Fruit fly (Drosophila melanogaster) whole organism, prepupa: ENCODE measurements around the gene ome.

Source experiments
- Blimp-1 ChIP-seq: fragments of 200-800 bp; sonication (Bioruptor generic); optimal IDR thresholded peaks from 3 replicates; lab custom pipeline; 2017; ENCODE audit warnings: missing biosample characterization, missing genetic modification characterization, mild to moderate bottlenecking, moderate library complexity, missing genetic modification reagents
- CG10631 ChIP-seq: fragments of 200-800 bp; sonication (Bioruptor generic); optimal IDR thresholded peaks from 2 replicates; lab custom pipeline; 2016; ENCODE audit warnings: missing biosample characterization, missing genetic modification characterization
- CG11762 ChIP-seq: fragments of 200-800 bp; sonication (Bioruptor generic); optimal IDR thresholded peaks from 3 replicates; lab custom pipeline; 2016; ENCODE audit warnings: missing biosample characterization, missing genetic modification characterization; ENCODE audit not compliant: insufficient read depth
- CG11902 ChIP-seq: fragments of 200-800 bp; sonication (Bioruptor generic); optimal IDR thresholded peaks from 3 replicates; lab custom pipeline; 2016; ENCODE audit warnings: missing biosample characterization, missing genetic modification characterization
- CG1621 ChIP-seq: fragments of 200-800 bp; sonication (Bioruptor generic); optimal IDR thresholded peaks from 3 replicates; lab custom pipeline; 2018; ENCODE audit warnings: missing biosample characterization, mild to moderate bottlenecking, missing genetic modification characterization
- CG3032 ChIP-seq: fragments of 200-800 bp; optimal IDR thresholded peaks from 2 replicates; lab custom pipeline; 2019; ENCODE audit warnings: missing biosample characterization, mild to moderate bottlenecking, missing genetic modification characterization, moderate library complexity
- CG31627 ChIP-seq: fragments of 200-800 bp; sonication (Bioruptor generic); optimal IDR thresholded peaks from 3 replicates; lab custom pipeline; 2016; ENCODE audit warnings: missing biosample characterization, missing genetic modification characterization
- CG32006 ChIP-seq: fragments of 200-800 bp; sonication (Bioruptor generic); optimal IDR thresholded peaks from 3 replicates; lab custom pipeline; 2017; ENCODE audit warnings: missing biosample characterization, mild to moderate bottlenecking, missing genetic modification characterization
- CG34406 ChIP-seq: fragments of 200-800 bp; sonication (Bioruptor generic); optimal IDR thresholded peaks from 3 replicates; lab custom pipeline; 2016; ENCODE audit warnings: missing biosample characterization, missing genetic modification characterization
- CG4318 ChIP-seq: fragments of 200-800 bp; sonication (Bioruptor generic); optimal IDR thresholded peaks from 3 replicates; lab custom pipeline; 2017; ENCODE audit warnings: missing biosample characterization, mild to moderate bottlenecking, missing genetic modification characterization
- CG6163 ChIP-seq: fragments of 200-800 bp; sonication (Bioruptor generic); IDR thresholded peaks from 3 replicates; pipeline ENCODE4 v1.3.6; 2022; ENCODE audit warnings: missing biosample characterization, missing genetic modification characterization
- CG6276 ChIP-seq: fragments of 200-800 bp; sonication (Bioruptor generic); optimal IDR thresholded peaks from 2 replicates; lab custom pipeline; 2017; ENCODE audit warnings: missing biosample characterization, mild to moderate bottlenecking, missing genetic modification characterization
- CG6792 ChIP-seq: fragments of 200-800 bp; sonication (Bioruptor generic); optimal IDR thresholded peaks from 3 replicates; lab custom pipeline; 2016; ENCODE audit warnings: missing biosample characterization, missing genetic modification characterization
- CG6854 ChIP-seq: fragments of 200-800 bp; sonication (Bioruptor generic); optimal IDR thresholded peaks from 2 replicates; lab custom pipeline; 2017; ENCODE audit warnings: missing biosample characterization, mild to moderate bottlenecking, missing genetic modification characterization
- CG7368 ChIP-seq: fragments of 200-800 bp; sonication (Bioruptor generic); optimal IDR thresholded peaks from 3 replicates; lab custom pipeline; 2016; ENCODE audit warnings: missing biosample characterization, missing genetic modification characterization
- CG8119 ChIP-seq: fragments of 200-800 bp; sonication (Bioruptor generic); IDR thresholded peaks from 3 replicates; pipeline ENCODE4 v1.3.6; 2022; ENCODE audit warnings: missing biosample characterization, missing genetic modification characterization
- CG8319 ChIP-seq: fragments of 200-800 bp; sonication (Bioruptor generic); optimal IDR thresholded peaks from 3 replicates; lab custom pipeline; 2016; ENCODE audit warnings: missing biosample characterization, missing genetic modification characterization
- CG8632 ChIP-seq: fragments of 200-800 bp; sonication (Bioruptor generic); optimal IDR thresholded peaks from 3 replicates; lab custom pipeline; 2016; ENCODE audit warnings: missing biosample characterization, missing genetic modification characterization
- Eip75B ChIP-seq: fragments of 200-800 bp; sonication (Bioruptor generic); optimal IDR thresholded peaks from 3 replicates; lab custom pipeline; 2016; ENCODE audit warnings: missing biosample characterization, missing genetic modification characterization
- Eip78C ChIP-seq: fragments of 200-800 bp; sonication (Bioruptor generic); peaks from one replicate; lab custom pipeline; 2016; ENCODE audit warnings: missing biosample characterization, missing genetic modification characterization
- Eip93F ChIP-seq: fragments of 200-800 bp; sonication (Bioruptor generic); optimal IDR thresholded peaks from 2 replicates; lab custom pipeline; 2016; ENCODE audit warnings: missing biosample characterization, mild to moderate bottlenecking, missing genetic modification characterization
- Ets96B ChIP-seq: fragments of 200-800 bp; optimal IDR thresholded peaks from 2 replicates; lab custom pipeline; 2019; ENCODE audit warnings: missing biosample characterization, mild to moderate bottlenecking, missing genetic modification characterization, moderate library complexity
- Hr4 ChIP-seq: fragments of 200-800 bp; sonication (Bioruptor generic); optimal IDR thresholded peaks from 3 replicates; lab custom pipeline; 2016; ENCODE audit warnings: missing biosample characterization, missing genetic modification characterization
- Lpt ChIP-seq: fragments of 200-800 bp; sonication (Bioruptor generic); optimal IDR thresholded peaks from 3 replicates; lab custom pipeline; 2016; ENCODE audit warnings: missing biosample characterization, missing genetic modification characterization
- Met ChIP-seq: fragments of 200-800 bp; sonication (Bioruptor generic); optimal IDR thresholded peaks from 3 replicates; lab custom pipeline; 2016; ENCODE audit warnings: missing biosample characterization, missing genetic modification characterization
- OdsH ChIP-seq: fragments of 200-800 bp; sonication (Bioruptor generic); optimal IDR thresholded peaks from 3 replicates; lab custom pipeline; 2016; ENCODE audit warnings: missing biosample characterization, missing genetic modification characterization
- Sox102F ChIP-seq: fragments of 200-800 bp; sonication (Bioruptor generic); optimal IDR thresholded peaks from 2 replicates; lab custom pipeline; 2016; ENCODE audit warnings: missing biosample characterization, mild to moderate bottlenecking, missing genetic modification characterization
- Sox14 ChIP-seq: fragments of 200-800 bp; sonication (Bioruptor generic); optimal IDR thresholded peaks from 3 replicates; lab custom pipeline; 2016; ENCODE audit warnings: missing biosample characterization, missing genetic modification characterization
- Sox15 ChIP-seq: fragments of 200-800 bp; sonication (Bioruptor generic); optimal IDR thresholded peaks from 3 replicates; lab custom pipeline; 2016; ENCODE audit warnings: missing biosample characterization, missing genetic modification characterization
- cyc ChIP-seq: fragments of 200-800 bp; sonication (Bioruptor generic); optimal IDR thresholded peaks from 3 replicates; lab custom pipeline; 2016; ENCODE audit warnings: missing biosample characterization, missing genetic modification characterization
- dac ChIP-seq: fragments of 200-800 bp; sonication (Bioruptor generic); optimal IDR thresholded peaks from 2 replicates; lab custom pipeline; 2017; ENCODE audit warnings: missing biosample characterization, mild to moderate bottlenecking, missing genetic modification characterization
- eg ChIP-seq: fragments of 200-800 bp; sonication (Bioruptor generic); IDR thresholded peaks from 3 replicates; pipeline ENCODE4 v1.3.6; 2022; ENCODE audit warnings: missing biosample characterization, missing genetic modification characterization
- esn ChIP-seq: fragments of 200-800 bp; sonication (Bioruptor generic); optimal IDR thresholded peaks from 2 replicates; lab custom pipeline; 2016; ENCODE audit warnings: missing biosample characterization, mild to moderate bottlenecking, missing genetic modification characterization, moderate library complexity
- fd59A ChIP-seq: fragments of 200-800 bp; sonication (Bioruptor generic); optimal IDR thresholded peaks from 2 replicates; lab custom pipeline; 2017; ENCODE audit warnings: missing biosample characterization, mild to moderate bottlenecking, missing genetic modification characterization, missing genetic modification reagents
- fd85E ChIP-seq: fragments of 200-800 bp; sonication (Bioruptor generic); optimal IDR thresholded peaks from 3 replicates; lab custom pipeline; 2016; ENCODE audit warnings: missing biosample characterization, missing genetic modification characterization
- lz ChIP-seq: fragments of 200-800 bp; sonication (Bioruptor generic); optimal IDR thresholded peaks from 3 replicates; lab custom pipeline; 2016; ENCODE audit warnings: missing biosample characterization, missing genetic modification characterization
- pdm3 ChIP-seq: fragments of 200-800 bp; sonication (Bioruptor generic); optimal IDR thresholded peaks from 3 replicates; lab custom pipeline; 2016; ENCODE audit warnings: missing biosample characterization, missing genetic modification characterization
- spab ChIP-seq: fragments of 200-800 bp; sonication (Bioruptor generic); optimal IDR thresholded peaks from 2 replicates; lab custom pipeline; 2017; ENCODE audit warnings: missing biosample characterization, mild to moderate bottlenecking, missing genetic modification characterization, missing genetic modification reagents
- ss ChIP-seq, 2 experiments: fragments of 200-800 bp; sonication (Bioruptor generic); optimal IDR thresholded peaks; 2 replicates in 1 of 2; 3 replicates in 1 of 2; lab custom pipeline; 2017 to 2018; ENCODE audit warnings: mild to moderate bottlenecking in 2 of 2, missing biosample characterization in 2 of 2, missing genetic modification characterization in 2 of 2, moderate library complexity in 1 of 2
- svp ChIP-seq: fragments of 200-800 bp; sonication (Bioruptor generic); peaks from one replicate; lab custom pipeline; 2016; ENCODE audit warnings: missing biosample characterization, missing genetic modification characterization
- topi ChIP-seq: fragments of 200-800 bp; sonication (Bioruptor generic); optimal IDR thresholded peaks from 3 replicates; lab custom pipeline; 2016; ENCODE audit warnings: missing biosample characterization, missing genetic modification characterization
- vri ChIP-seq: fragments of 200-800 bp; sonication (Bioruptor generic); optimal IDR thresholded peaks from 3 replicates; lab custom pipeline; 2016; ENCODE audit warnings: missing biosample characterization, mild to moderate bottlenecking, missing genetic modification characterization

The ome gene

dm6 chr3L:14624425-14625309, 48.0 kb upstream of the ome start (continued):
- TF ChIP-seq CG31627 (GFP tag; lab: Kevin White, UChicago) (no peak), CG8632 (GFP tag; lab: Kevin White, UChicago) (no peak), Met (peak; percentile 3), Sox15 (GFP tag; lab: Kevin White, UChicago) (no peak), spab (GFP tag; lab: Kevin White, UChicago) (no peak), Eip93F (GFP tag; lab: Kevin White, UChicago) (no peak), Ets96B (tag; lab: Kevin White, UChicago) (peak; percentile 20), lz (no peak), Sox14 (no peak), CG11902 (GFP tag; lab: Kevin White, UChicago) (no peak), CG6854 (GFP tag; lab: Kevin White, UChicago) (peak; percentile 21), eg (GFP tag; lab: Robert Waterston, UW) (peak; percentile 66; the same call in 1 of the 3 replicates), pdm3 (no peak), Eip75B (GFP tag; lab: Kevin White, UChicago) (peak; percentile 84), Sox102F (GFP tag; lab: Kevin White, UChicago) (peak; percentile 39), svp (GFP tag; lab: Kevin White, UChicago) (no peak), fd85E (GFP tag; lab: Kevin White, UChicago) (no peak)

- TF ChIP-seq CG1621 (tag; lab: Kevin White, UChicago) (no peak), Blimp-1 (peak; percentile 36)
These were observed 47.1 kb upstream of the ome start for dm6 chr3L:14625568-14625996.

- peak; percentile 35 to 48 for TF ChIP-seq ss (GFP tag; optimal IDR thresholded peaks at IDR 0.05; lab: Kevin White, UChicago)
- TF ChIP-seq fd85E (GFP tag; lab: Kevin White, UChicago): no peak
- TF ChIP-seq Eip78C (GFP tag; lab: Kevin White, UChicago): peak; percentile 92
- peak; percentile 89 for TF ChIP-seq vri (GFP tag; lab: Kevin White, UChicago)
- peak; percentile 62 for TF ChIP-seq CG4318 (GFP tag; lab: Kevin White, UChicago)
- peak; percentile 34 for TF ChIP-seq CG1621 (tag; lab: Kevin White, UChicago)
- TF ChIP-seq Sox102F (GFP tag; lab: Kevin White, UChicago): peak; percentile 75
- peak; percentile 73 for TF ChIP-seq topi (GFP tag; lab: Kevin White, UChicago)
- peak; percentile 36 for TF ChIP-seq CG3032 (tag; lab: Kevin White, UChicago)
- TF ChIP-seq lz: peak; percentile 79
- TF ChIP-seq CG8319 (GFP tag; lab: Kevin White, UChicago): peak; percentile 56
- peak; percentile 27 for TF ChIP-seq CG6276
- TF ChIP-seq CG6163 (GFP tag; lab: Robert Waterston, UW): peak; percentile 74
- TF ChIP-seq Hr4 (GFP tag; lab: Kevin White, UChicago): peak; percentile 72
- TF ChIP-seq CG7368 (GFP tag; lab: Kevin White, UChicago): peak; percentile 78
- TF ChIP-seq CG31627 (GFP tag; lab: Kevin White, UChicago): peak; percentile 66
- TF ChIP-seq CG34406 (GFP tag; lab: Kevin White, UChicago): peak; percentile 77
- TF ChIP-seq Sox15 (GFP tag; lab: Kevin White, UChicago): peak; percentile 69
- TF ChIP-seq CG10631 (GFP tag; lab: Kevin White, UChicago): peak; percentile 84
- peak; percentile 50 for TF ChIP-seq Lpt (GFP tag; lab: Kevin White, UChicago)
- peak; percentile 81 for TF ChIP-seq OdsH
- TF ChIP-seq CG8632 (GFP tag; lab: Kevin White, UChicago): peak; percentile 64
- TF ChIP-seq CG11762 (GFP tag; lab: Kevin White, UChicago): peak; percentile 70
- TF ChIP-seq eg (GFP tag; lab: Robert Waterston, UW): peak; percentile 62; the same call in 2 of the 3 replicates
- peak; percentile 76 for TF ChIP-seq CG32006 (GFP tag; lab: Kevin White, UChicago)
- TF ChIP-seq CG11902 (GFP tag; lab: Kevin White, UChicago): peak; percentile 60
- peak; percentile 82 for TF ChIP-seq esn (GFP tag; lab: Kevin White, UChicago)
- peak; percentile 66 for TF ChIP-seq cyc
- peak; percentile 66 for TF ChIP-seq CG8119 (GFP tag; lab: Robert Waterston, UW)
- peak; percentile 75 for TF ChIP-seq Met
- peak; percentile 67 for TF ChIP-seq CG6792
- peak; percentile 24 for TF ChIP-seq fd59A (GFP tag; lab: Kevin White, UChicago)
- TF ChIP-seq CG6854 (GFP tag; lab: Kevin White, UChicago): peak; percentile 30
- TF ChIP-seq Ets96B (tag; lab: Kevin White, UChicago): peak; percentile 73
- peak; percentile 10 for TF ChIP-seq dac (GFP tag; lab: Kevin White, UChicago)
These were observed 40.5 kb upstream of the ome start, which contains the start of the genes RecQ5 and dlp for dm6 chr3L:14631964-14632758. TSS of gene RecQ5 (minus strand) at chr3L:14632077. TSS of gene dlp (plus strand) at chr3L:14632601.
